Worm (Caenorhabditis elegans) whole organism, L3 larva: ENCODE results near the gene ZK897.10.

Experiments used
- ceh-9 ChIP-seq: sonication (generic microtip); optimal IDR thresholded peaks from 2 replicates; lab custom pipeline; 2018; ENCODE audit warnings: missing biosample characterization, missing genetic modification characterization
- egl-27 ChIP-seq: sonication (generic microtip); optimal IDR thresholded peaks from 4 replicates; lab custom pipeline; 2017; ENCODE audit warnings: missing biosample characterization, missing genetic modification reagents, missing genetic modification characterization
- jun-1 ChIP-seq: fragments of 150-350 bp; optimal IDR thresholded peaks from 2 replicates; lab custom pipeline; 2014; ENCODE audit warnings: missing biosample characterization, missing genetic modification reagents, missing genetic modification characterization
- nfya-1 ChIP-seq: sonication (generic microtip); optimal IDR thresholded peaks from 2 replicates; lab custom pipeline; 2017; ENCODE audit warnings: missing genetic modification characterization, mild to moderate bottlenecking, missing compliant biosample characterization, antibody characterized with exemption, moderate library complexity; ENCODE audit not compliant: insufficient read depth
- nhr-237 ChIP-seq: fragments of 150-350 bp; optimal IDR thresholded peaks from 2 replicates; lab custom pipeline; 2014; ENCODE audit warnings: missing biosample characterization, missing genetic modification characterization
- nhr-25 ChIP-seq: sonication (generic microtip); optimal IDR thresholded peaks from 2 replicates; lab custom pipeline; 2017; ENCODE audit warnings: missing biosample characterization, missing genetic modification characterization
- nhr-77 ChIP-seq: fragments of 150-350 bp; optimal IDR thresholded peaks from 2 replicates; lab custom pipeline; 2014; ENCODE audit warnings: missing biosample characterization, missing genetic modification characterization
- pha-4 ChIP-seq: fragments of 150-350 bp; optimal IDR thresholded peaks from 2 replicates; lab custom pipeline; 2014; ENCODE audit warnings: missing biosample characterization, missing genetic modification reagents, missing genetic modification characterization
- pqm-1 ChIP-seq: fragments of 150-350 bp; optimal IDR thresholded peaks from 2 replicates; lab custom pipeline; 2017; ENCODE audit warnings: missing biosample characterization, missing genetic modification characterization, inconsistent platforms
- skn-1 ChIP-seq: fragments of 150-350 bp; optimal IDR thresholded peaks from 2 replicates; lab custom pipeline; 2014; ENCODE audit warnings: missing biosample characterization, missing genetic modification characterization
- unc-39 ChIP-seq: sonication (generic microtip); optimal IDR thresholded peaks from 4 replicates; lab custom pipeline; 2017; ENCODE audit warnings: missing biosample characterization, missing genetic modification characterization
- ztf-11 ChIP-seq: fragments of 150-350 bp; optimal IDR thresholded peaks from 2 replicates; lab custom pipeline; 2014; ENCODE audit warnings: missing biosample characterization, missing genetic modification characterization

DNA sequence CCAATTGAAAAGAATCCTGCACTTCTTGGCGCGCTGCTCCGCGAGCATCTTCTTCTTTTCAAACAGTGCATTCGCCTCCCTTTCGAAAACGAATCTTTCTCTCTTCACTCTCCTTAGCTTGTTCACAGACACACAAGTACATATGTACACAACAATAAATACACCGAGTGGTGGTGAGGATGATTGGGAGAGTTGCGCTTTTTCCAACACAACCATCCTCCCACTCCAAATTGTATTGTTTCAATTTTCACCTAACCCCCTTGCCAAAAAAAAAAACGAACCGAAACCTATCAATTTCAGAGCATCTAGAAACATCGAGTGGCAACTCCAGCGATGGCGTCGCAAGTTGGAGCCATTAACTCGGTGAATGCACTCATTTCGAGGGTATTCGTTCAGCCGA lies 18.9 kb upstream of the ZK897.10 start, which contains the start of gene inx-6:
- TF ChIP-seq unc-39 (tag; lab: Kevin White, UChicago) (no peak), egl-27 (tag; lab: Kevin White, UChicago) (no peak), nfya-1 (tag; lab: Kevin White, UChicago) (no peak), nhr-237 (tag; lab: Kevin White, UChicago) (no peak), nhr-77 (tag; lab: Kevin White, UChicago) (no peak), pha-4 (peak; percentile 47), nhr-25 (no peak), skn-1 (tag; lab: Kevin White, UChicago) (no peak), ceh-9 (tag; lab: Kevin White, UChicago) (no peak), jun-1 (no peak), ztf-11 (tag; lab: Kevin White, UChicago) (no peak), pqm-1 (tag; lab: Kevin White, UChicago) (no peak)
